Worm (Caenorhabditis elegans) whole organism, young adult: ENCODE results near the gene nimk-1.

Experiments
- F39B2.1 ChIP-seq: fragments of 200-800 bp; sonication (Bioruptor generic); IDR thresholded peaks from 2 replicates; pipeline ENCODE4 v1.3.6; 2022; ENCODE audit warnings: missing genetic modification reagents, missing genetic modification characterization, missing compliant biosample characterization
- F49E8.2 ChIP-seq: sonication (generic microtip); optimal IDR thresholded peaks from 3 replicates; lab custom pipeline; 2017; ENCODE audit warnings: missing genetic modification characterization, mild to moderate bottlenecking, missing compliant biosample characterization, antibody characterized with exemption, moderate library complexity; ENCODE audit not compliant: insufficient read depth
- F55B11.4 ChIP-seq: sonication (generic microtip); optimal IDR thresholded peaks from 2 replicates; lab custom pipeline; 2016; ENCODE audit warnings: missing compliant biosample characterization, missing genetic modification characterization, borderline replicate concordance; ENCODE audit not compliant: insufficient read depth
- F57C9.4 ChIP-seq: sonication (generic microtip); optimal IDR thresholded peaks from 2 replicates; lab custom pipeline; 2017; ENCODE audit warnings: mild to moderate bottlenecking, missing genetic modification characterization, missing compliant biosample characterization
- K11D2.4 ChIP-seq: fragments of 200-800 bp; sonication (Bioruptor generic); IDR thresholded peaks from 2 replicates; pipeline ENCODE4 v1.3.6; 2022; ENCODE audit warnings: missing genetic modification reagents, missing genetic modification characterization, missing compliant biosample characterization
- T26A5.8 ChIP-seq: sonication (generic microtip); optimal IDR thresholded peaks from 2 replicates; lab custom pipeline; 2016; ENCODE audit warnings: missing genetic modification characterization, missing compliant biosample characterization
- Y79H2A.3 ChIP-seq: fragments of 200-800 bp; sonication (Bioruptor generic); conservative IDR thresholded peaks from 2 replicates; pipeline ENCODE4 v1.3.6; 2022; ENCODE audit warnings: missing genetic modification reagents, missing genetic modification characterization, missing compliant biosample characterization
- Y95B8A.8 ChIP-seq: fragments of 200-800 bp; sonication (Bioruptor generic); IDR thresholded peaks from 2 replicates; pipeline ENCODE4 v1.3.6; 2022; ENCODE audit warnings: missing genetic modification reagents, missing genetic modification characterization, missing compliant biosample characterization
- aptf-2 ChIP-seq: fragments of 200-800 bp; sonication (Bioruptor generic); conservative IDR thresholded peaks from 2 replicates; pipeline ENCODE4 v1.3.6; 2022; ENCODE audit warnings: missing genetic modification reagents, missing genetic modification characterization, missing compliant biosample characterization
- athp-1 ChIP-seq: sonication (generic microtip); optimal IDR thresholded peaks from 2 replicates; lab custom pipeline; 2017; ENCODE audit warnings: mild to moderate bottlenecking, missing genetic modification characterization, missing compliant biosample characterization
- attf-6 ChIP-seq: fragments of 200-800 bp; sonication (Bioruptor generic); IDR thresholded peaks from 2 replicates; pipeline ENCODE4 v1.3.6; 2022; ENCODE audit warnings: missing genetic modification reagents, missing genetic modification characterization, missing compliant biosample characterization
- ccch-3 ChIP-seq: fragments of 200-800 bp; sonication (Bioruptor generic); optimal IDR thresholded peaks from 2 replicates; lab custom pipeline; 2018; ENCODE audit warnings: mild to moderate bottlenecking, missing genetic modification characterization, missing compliant biosample characterization
- ceh-100 ChIP-seq: fragments of 200-800 bp; sonication (Bioruptor generic); IDR thresholded peaks from 2 replicates; pipeline ENCODE4 v1.3.6; 2022; ENCODE audit warnings: missing genetic modification reagents, missing genetic modification characterization, missing compliant biosample characterization
- ceh-27 ChIP-seq: fragments of 200-800 bp; sonication (Bioruptor generic); optimal IDR thresholded peaks from 2 replicates; lab custom pipeline; 2018; ENCODE audit warnings: mild to moderate bottlenecking, missing genetic modification characterization, moderate library complexity, missing compliant biosample characterization
- ceh-91 ChIP-seq: fragments of 200-800 bp; sonication (Bioruptor generic); IDR thresholded peaks from 2 replicates; pipeline ENCODE4 v1.3.6; 2022; ENCODE audit warnings: missing genetic modification reagents, missing genetic modification characterization, missing compliant biosample characterization
- chd-7 ChIP-seq: sonication (generic microtip); optimal IDR thresholded peaks from 2 replicates; lab custom pipeline; 2016; ENCODE audit warnings: mild to moderate bottlenecking, missing genetic modification characterization, moderate library complexity, missing compliant biosample characterization
- dpl-1 ChIP-seq: fragments of 150-350 bp; optimal IDR thresholded peaks from 2 replicates; lab custom pipeline; 2014; ENCODE audit warnings: missing biosample characterization, missing genetic modification reagents, missing genetic modification characterization
- egl-44 ChIP-seq: fragments of 200-800 bp; sonication (Bioruptor generic); IDR thresholded peaks from 2 replicates; pipeline ENCODE4 v1.3.6; 2022; ENCODE audit warnings: missing genetic modification reagents, missing genetic modification characterization, missing compliant biosample characterization
- egrh-3 ChIP-seq: fragments of 200-800 bp; sonication (Bioruptor generic); IDR thresholded peaks from 2 replicates; pipeline ENCODE4 v1.3.6; 2022; ENCODE audit warnings: missing genetic modification reagents, missing genetic modification characterization, missing compliant biosample characterization
- ekl-4 ChIP-seq: fragments of 200-800 bp; sonication (Bioruptor generic); IDR thresholded peaks from 2 replicates; pipeline ENCODE4 v1.3.6; 2022; ENCODE audit warnings: missing genetic modification reagents, missing genetic modification characterization, missing compliant biosample characterization
- ets-4 ChIP-seq: fragments of 200-800 bp; sonication (Bioruptor generic); optimal IDR thresholded peaks from 2 replicates; lab custom pipeline; 2018; ENCODE audit warnings: mild to moderate bottlenecking, missing genetic modification characterization, missing compliant biosample characterization
- gei-17 ChIP-seq: fragments of 200-800 bp; sonication (Bioruptor generic); optimal IDR thresholded peaks from 2 replicates; lab custom pipeline; 2018; ENCODE audit warnings: mild to moderate bottlenecking, missing genetic modification characterization, missing compliant biosample characterization
- him-1 ChIP-seq: sonication (generic microtip); optimal IDR thresholded peaks from 2 replicates; lab custom pipeline; 2016; ENCODE audit warnings: missing genotype, missing genetic modification reagents, missing genetic modification characterization, missing compliant biosample characterization
- hlh-12 ChIP-seq: sonication (generic microtip); optimal IDR thresholded peaks from 2 replicates; lab custom pipeline; 2016; ENCODE audit warnings: missing genetic modification characterization, missing compliant biosample characterization
- hrde-1 ChIP-seq: sonication (generic microtip); optimal IDR thresholded peaks from 2 replicates; lab custom pipeline; 2016; ENCODE audit warnings: missing genetic modification characterization, mild to moderate bottlenecking, missing compliant biosample characterization, moderate library complexity, missing genotype, missing genetic modification reagents, borderline replicate concordance
- let-526 ChIP-seq: fragments of 200-800 bp; sonication (Bioruptor generic); IDR thresholded peaks from 2 replicates; pipeline ENCODE4 v1.3.6; 2022; ENCODE audit warnings: missing genetic modification reagents, missing genetic modification characterization, missing compliant biosample characterization
- let-607 ChIP-seq, 2 experiments: fragments of 200-800 bp in 1 of 2; sonication (Bioruptor generic) in 1 of 2; sonication (generic microtip) in 1 of 2; optimal IDR thresholded peaks; 2 replicates each; lab custom pipeline; 2016 to 2018; ENCODE audit warnings: mild to moderate bottlenecking in 2 of 2, missing compliant biosample characterization in 2 of 2, missing genetic modification characterization in 2 of 2, moderate library complexity in 2 of 2, missing genotype in 1 of 2
- lin-40 ChIP-seq: sonication (generic microtip); optimal IDR thresholded peaks from 2 replicates; lab custom pipeline; 2016; ENCODE audit warnings: missing genetic modification characterization, mild to moderate bottlenecking, missing compliant biosample characterization, missing genotype, missing genetic modification reagents
- lir-1 ChIP-seq: fragments of 200-800 bp; sonication (Bioruptor generic); conservative IDR thresholded peaks from 2 replicates; pipeline ENCODE4 v1.3.6; 2022; ENCODE audit warnings: missing genetic modification reagents, missing genetic modification characterization, missing compliant biosample characterization
- lsl-1 ChIP-seq: fragments of 200-800 bp; sonication (Bioruptor generic); optimal IDR thresholded peaks from 2 replicates; lab custom pipeline; 2018; ENCODE audit warnings: mild to moderate bottlenecking, missing genetic modification characterization, moderate library complexity, missing compliant biosample characterization
- madf-6 ChIP-seq: fragments of 200-800 bp; sonication (Bioruptor generic); IDR thresholded peaks from 2 replicates; pipeline ENCODE4 v1.3.6; 2022; ENCODE audit warnings: missing genetic modification reagents, missing genetic modification characterization, missing compliant biosample characterization
- mcd-1 ChIP-seq: fragments of 200-800 bp; sonication (Bioruptor generic); IDR thresholded peaks from 2 replicates; pipeline ENCODE4 v1.3.6; 2022; ENCODE audit warnings: missing genetic modification reagents, missing genetic modification characterization, missing compliant biosample characterization
- mel-28 ChIP-seq: sonication (generic microtip); optimal IDR thresholded peaks from 2 replicates; lab custom pipeline; 2016; ENCODE audit warnings: borderline replicate concordance, mild to moderate bottlenecking, missing genetic modification characterization, missing compliant biosample characterization
- nfya-1 ChIP-seq: sonication (generic microtip); optimal IDR thresholded peaks from 2 replicates; lab custom pipeline; 2017; ENCODE audit warnings: antibody characterized with exemption, missing compliant biosample characterization, missing genetic modification characterization, borderline replicate concordance; ENCODE audit not compliant: insufficient read depth
- nfya-2 ChIP-seq: fragments of 200-800 bp; sonication (Bioruptor generic); IDR thresholded peaks from 2 replicates; pipeline ENCODE4 v1.3.6; 2022; ENCODE audit warnings: missing genetic modification reagents, missing genetic modification characterization, missing compliant biosample characterization
- nhr-27 ChIP-seq: fragments of 200-800 bp; sonication (Bioruptor generic); optimal IDR thresholded peaks from 2 replicates; lab custom pipeline; 2018; ENCODE audit warnings: mild to moderate bottlenecking, missing genetic modification characterization, moderate library complexity, missing compliant biosample characterization
- nhr-90 ChIP-seq: sonication (generic microtip); optimal IDR thresholded peaks from 2 replicates; lab custom pipeline; 2016; ENCODE audit warnings: missing genotype, mild to moderate bottlenecking, missing genetic modification characterization, missing compliant biosample characterization
- pha-4 ChIP-seq: fragments of 150-350 bp; sonication (generic microtip); optimal IDR thresholded peaks from 2 replicates; lab custom pipeline; 2014; ENCODE audit warnings: missing biosample characterization, missing genetic modification reagents, missing genetic modification characterization
- rec-8 ChIP-seq, 2 experiments: sonication (generic microtip); optimal IDR thresholded peaks; 2 replicates each; lab custom pipeline; 2016; ENCODE audit warnings: mild to moderate bottlenecking in 2 of 2, missing genetic modification characterization in 2 of 2, missing genetic modification reagents in 2 of 2, missing genotype in 2 of 2, missing biosample characterization in 1 of 2, missing compliant biosample characterization in 1 of 2, moderate library complexity in 1 of 2
- repo-1 ChIP-seq: sonication (generic microtip); optimal IDR thresholded peaks from 2 replicates; lab custom pipeline; 2017; ENCODE audit warnings: mild to moderate bottlenecking, missing genetic modification characterization, missing compliant biosample characterization
- rpc-1 ChIP-seq, 2 experiments: fragments of 150-350 bp in 1 of 2; sonication (generic microtip) in 1 of 2; optimal IDR thresholded peaks; 2 replicates each; lab custom pipeline; 2014 to 2018; ENCODE audit warnings: missing biosample characterization in 1 of 2, missing genetic modification characterization in 1 of 2, missing genetic modification reagents in 1 of 2, missing genotype in 1 of 2
- unc-130 ChIP-seq: sonication (generic microtip); optimal IDR thresholded peaks from 2 replicates; lab custom pipeline; 2016; ENCODE audit warnings: missing genetic modification reagents, missing genetic modification characterization, missing compliant biosample characterization
- unc-62 ChIP-seq: fragments of 150-350 bp; optimal IDR thresholded peaks from 2 replicates; lab custom pipeline; 2014; ENCODE audit warnings: missing biosample characterization, missing genetic modification reagents, missing genetic modification characterization
- zim-3 ChIP-seq: sonication (generic microtip); optimal IDR thresholded peaks from 2 replicates; lab custom pipeline; 2017; ENCODE audit warnings: mild to moderate bottlenecking, missing genetic modification characterization, moderate library complexity, missing compliant biosample characterization
- ztf-18 ChIP-seq: sonication (generic microtip); optimal IDR thresholded peaks from 2 replicates; lab custom pipeline; 2016; ENCODE audit warnings: missing genotype, mild to moderate bottlenecking, missing genetic modification characterization, missing compliant biosample characterization
- ztf-25 ChIP-seq: fragments of 200-800 bp; sonication (Bioruptor generic); IDR thresholded peaks from 2 replicates; pipeline ENCODE4 v1.3.6; 2022; ENCODE audit warnings: missing genetic modification reagents, missing genetic modification characterization, missing compliant biosample characterization
- ztf-26 ChIP-seq: sonication (generic microtip); optimal IDR thresholded peaks from 2 replicates; lab custom pipeline; 2017; ENCODE audit warnings: missing genetic modification characterization, missing compliant biosample characterization

nimk-1 gene

ce11 chrII:12518809-12519344 is 16.7 kb upstream of the nimk-1 start, which contains the start of gene srh-70 (continued):
- peak; percentile 37; the same call in 1 of the 2 replicates for TF ChIP-seq egl-44 (GFP tag; lab: Robert Waterston, UW)
- no peak for TF ChIP-seq ceh-100 (GFP tag; lab: Robert Waterston, UW)
- no peak for TF ChIP-seq dpl-1 (GFP tag; lab: Kevin White, UChicago)
- no peak for TF ChIP-seq zim-3 (tag; lab: Kevin White, UChicago)
- TF ChIP-seq nhr-27 (tag; lab: Kevin White, UChicago), result no peak
- peak; percentile 60 for TF ChIP-seq mcd-1 (GFP tag; lab: Robert Waterston, UW)
- no peak for TF ChIP-seq hrde-1 (tag; lab: Kevin White, UChicago)
- TF ChIP-seq aptf-2 (GFP tag; lab: Robert Waterston, UW), result no peak
- TF ChIP-seq rec-8 (tag; optimal IDR thresholded peaks at IDR 0.05; lab: Kevin White, UChicago), result no peak
- no peak for TF ChIP-seq rpc-1 (optimal IDR thresholded peaks at IDR 0.05; lab: Kevin White, UChicago)
- TF ChIP-seq rpc-1 (tag; optimal IDR thresholded peaks at IDR 0.05; lab: Kevin White, UChicago), result no peak
- peak; percentile 99 for TF ChIP-seq let-607 (tag; optimal IDR thresholded peaks at IDR 0.05; lab: Kevin White, UChicago)
- no peak for TF ChIP-seq athp-1
- 0 out of 2 replicates have a peak, but pooled peaks have one; percentile 8 for TF ChIP-seq ekl-4
- 0 out of 2 replicates have a peak, but pooled peaks have one; percentile 21 for TF ChIP-seq let-526
- TF ChIP-seq ceh-27 (GFP tag; lab: Kevin White, UChicago), result no peak
- TF ChIP-seq pha-4 (tag; lab: Kevin White, UChicago), result no peak
- no peak for TF ChIP-seq F57C9.4
- no peak for TF ChIP-seq nfya-1 (tag; lab: Kevin White, UChicago)
- peak; percentile 76 for TF ChIP-seq chd-7
- no peak for TF ChIP-seq ztf-25 (GFP tag; lab: Robert Waterston, UW)
- 0 out of 2 replicates have a peak, but pooled peaks have one; percentile 15 for TF ChIP-seq K11D2.4 (GFP tag; lab: Robert Waterston, UW)
- no peak for TF ChIP-seq madf-6 (GFP tag; lab: Robert Waterston, UW)
- no peak for TF ChIP-seq T26A5.8 (tag; lab: Kevin White, UChicago)
- TF ChIP-seq nhr-90 (tag; lab: Kevin White, UChicago), result peak; percentile 73
- TF ChIP-seq unc-130 (GFP tag; lab: Kevin White, UChicago), result no peak
- no peak for TF ChIP-seq ceh-91 (GFP tag; lab: Robert Waterston, UW)
- peak; percentile 99 for TF ChIP-seq unc-62 (GFP tag; lab: Kevin White, UChicago)
- TF ChIP-seq nfya-2, result no peak
- no peak for TF ChIP-seq ztf-26 (tag; lab: Kevin White, UChicago)
- TF ChIP-seq hlh-12 (tag; lab: Kevin White, UChicago), result no peak
- TF ChIP-seq repo-1 (tag; lab: Kevin White, UChicago), result peak; percentile 29
- no peak; the same call in 1 of the 2 replicates for TF ChIP-seq Y95B8A.8 (GFP tag; lab: Robert Waterston, UW)
- TF ChIP-seq him-1 (tag; lab: Kevin White, UChicago), result no peak
- no peak for TF ChIP-seq egrh-3 (GFP tag; lab: Robert Waterston, UW)
- TF ChIP-seq F39B2.1, result no peak
- no peak for TF ChIP-seq Y79H2A.3
- peak; percentile 21 for TF ChIP-seq ets-4 (GFP tag; lab: Kevin White, UChicago)
- TF ChIP-seq F49E8.2, result no peak
- peak; percentile 1 for TF ChIP-seq ztf-18
- no peak for TF ChIP-seq lir-1 (GFP tag; lab: Robert Waterston, UW)
- peak; percentile 48 for TF ChIP-seq lin-40 (tag; lab: Kevin White, UChicago)
- TF ChIP-seq gei-17 (GFP tag; lab: Kevin White, UChicago), result no peak
- TF ChIP-seq F55B11.4 (tag; lab: Kevin White, UChicago), result no peak
- TF ChIP-seq lsl-1 (GFP tag; lab: Kevin White, UChicago), result no peak
- TF ChIP-seq attf-6 (GFP tag; lab: Robert Waterston, UW), result no peak
- no peak for TF ChIP-seq mel-28 (tag; lab: Kevin White, UChicago)
- no peak for TF ChIP-seq ccch-3 (GFP tag; lab: Kevin White, UChicago)
